Fruit fly (Drosophila melanogaster): Measurements from ENCODE around the gene Oatp74D.

DNA sequence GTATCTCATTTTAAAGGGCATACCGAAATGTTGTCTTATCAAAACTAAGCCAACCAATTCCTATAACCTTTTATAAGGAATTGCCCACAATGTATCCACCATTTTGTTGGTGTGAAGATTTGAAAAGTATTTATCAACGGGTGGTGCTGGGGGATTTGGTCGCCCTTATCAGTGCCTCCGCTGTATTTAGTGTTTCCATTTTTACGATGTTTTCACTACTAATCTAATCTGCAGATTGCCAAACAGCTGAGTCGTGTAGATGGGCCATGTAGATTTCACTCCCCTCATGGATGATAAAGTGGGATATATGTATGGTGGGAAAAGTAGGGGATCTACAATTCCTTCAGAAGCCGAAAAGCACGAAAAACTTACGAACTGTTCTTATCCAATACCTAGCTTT, 44.5 kb downstream of the Oatp74D start:
- TF ChIP-seq Sox15 (GFP tag; optimal IDR thresholded peaks at IDR 0.05) (no peak), lz (GFP tag; optimal IDR thresholded peaks at IDR 0.05) (no peak), CG1621 (tag; optimal IDR thresholded peaks at IDR 0.05) (no peak), CG6792 (GFP tag; optimal IDR thresholded peaks at IDR 0.05) (no peak), CG3919 (GFP tag; optimal IDR thresholded peaks at IDR 0.05) (no peak), CG6808 (GFP tag; optimal IDR thresholded peaks at IDR 0.05) (no peak), CG8632 (GFP tag; optimal IDR thresholded peaks at IDR 0.05) (no peak), CG16779 (tag; optimal IDR thresholded peaks at IDR 0.05) (no peak), Hr4 (GFP tag; optimal IDR thresholded peaks at IDR 0.05) (no peak), achi (GFP tag; optimal IDR thresholded peaks at IDR 0.05) (no peak)

Measured in whole organism, prepupa.